Fruit fly (Drosophila melanogaster): ENCODE measurements around the gene CG17219.

The CG17219 gene

DNA sequence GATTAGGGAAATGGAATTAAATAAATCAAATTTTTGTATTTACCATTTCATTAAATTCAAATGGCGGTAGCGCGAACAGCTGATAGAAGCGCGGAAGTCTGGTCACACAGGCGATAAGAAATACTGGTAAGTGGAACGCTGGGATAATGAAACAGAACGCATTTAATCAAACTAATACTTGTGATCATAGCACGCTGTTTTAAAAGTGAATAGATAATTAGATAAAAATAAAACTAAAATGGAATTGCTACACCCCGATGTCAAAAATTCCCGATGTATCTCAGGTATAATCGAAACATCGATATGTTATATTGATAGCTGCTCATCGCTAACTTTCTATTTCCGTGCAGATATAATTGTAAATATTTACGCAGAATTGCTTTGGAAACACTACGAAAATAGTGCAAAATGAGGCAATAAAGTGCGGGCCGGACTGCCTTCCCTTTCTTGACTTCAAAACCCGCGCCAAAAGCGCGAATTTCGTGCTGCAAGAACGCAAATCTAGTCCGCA, 36.3 kb upstream of the CG17219 start, which contains the start of the genes okr and CG3558 (continued):
- no peak for TF ChIP-seq Jarid2 (GFP tag; optimal IDR thresholded peaks at IDR 0.05)
- no peak for TF ChIP-seq H15 (GFP tag; IDR thresholded peaks at IDR 0.05)
- TF ChIP-seq Dad (GFP tag; optimal IDR thresholded peaks at IDR 0.05): no peak
- no peak for TF ChIP-seq btn (GFP tag; optimal IDR thresholded peaks at IDR 0.05)
- TF ChIP-seq CG13123 (GFP tag; optimal IDR thresholded peaks at IDR 0.05): no peak
- no peak for TF ChIP-seq Mrtf (GFP tag; IDR thresholded peaks at IDR 0.05)
- TF ChIP-seq Pdp1 (GFP tag; optimal IDR thresholded peaks at IDR 0.05): peak in 1 of 2 experiments; percentile 1
- no peak for TF ChIP-seq CG11093 (GFP tag; IDR thresholded peaks at IDR 0.05)
- TF ChIP-seq CG7987 (GFP tag; optimal IDR thresholded peaks at IDR 0.05): no peak
- TF ChIP-seq kay (GFP tag; optimal IDR thresholded peaks at IDR 0.05): no peak
- peak; percentile 0 for TF ChIP-seq CG33213 (GFP tag; optimal IDR thresholded peaks at IDR 0.05)
- no peak for TF ChIP-seq CG5180 (GFP tag; optimal IDR thresholded peaks at IDR 0.05)
- no peak for TF ChIP-seq HHEX (GFP tag; optimal IDR thresholded peaks at IDR 0.05)
- TF ChIP-seq CG15479 (GFP tag; optimal IDR thresholded peaks at IDR 0.05): no peak
- TF ChIP-seq MESR4 (GFP tag; optimal IDR thresholded peaks at IDR 0.05): peak; percentile 72
- no peak for TF ChIP-seq lbe (GFP tag; optimal IDR thresholded peaks at IDR 0.05)
- no peak for TF ChIP-seq CG8765 (GFP tag; IDR thresholded peaks at IDR 0.05)
- TF ChIP-seq CG31365 (tag; optimal IDR thresholded peaks at IDR 0.05): no peak
- TF ChIP-seq wdn (GFP tag; IDR thresholded peaks at IDR 0.05): no peak
- no peak for TF ChIP-seq CG18619 (GFP tag; optimal IDR thresholded peaks at IDR 0.05)
- peak; percentile 59 for TF ChIP-seq CG17186 (GFP tag; optimal IDR thresholded peaks at IDR 0.05)
- no peak for TF ChIP-seq CG10431 (GFP tag; optimal IDR thresholded peaks at IDR 0.05)
- no peak for TF ChIP-seq bab2 (GFP tag; optimal IDR thresholded peaks at IDR 0.05)
- no peak for TF ChIP-seq CG17328 (GFP tag; IDR thresholded peaks at IDR 0.05)
- TF ChIP-seq CG3726 (GFP tag; IDR thresholded peaks at IDR 0.05): no peak
- TF ChIP-seq mld (GFP tag; IDR thresholded peaks at IDR 0.05; ENCODE audit: partially characterized antibody): no peak
- TF ChIP-seq CG6791 (GFP tag; IDR thresholded peaks at IDR 0.05; ENCODE audit: partially characterized antibody): peak; percentile 73
- TF ChIP-seq zfh1 (GFP tag; IDR thresholded peaks at IDR 0.05): no peak
- TF ChIP-seq ap (GFP tag; IDR thresholded peaks at IDR 0.05): no peak
- no peak for TF ChIP-seq CG10543 (GFP tag; optimal IDR thresholded peaks at IDR 0.05)
- no peak for TF ChIP-seq D19A (tag; optimal IDR thresholded peaks at IDR 0.05)
- TF ChIP-seq NFAT (GFP tag; IDR thresholded peaks at IDR 0.05): no peak
- TF ChIP-seq oc (tag; optimal IDR thresholded peaks at IDR 0.05): no peak
- peak; percentile 86 for TF ChIP-seq Dp (GFP tag; optimal IDR thresholded peaks at IDR 0.05)
- TF ChIP-seq Adf1 (GFP tag; IDR thresholded peaks at IDR 0.05): no peak
- no peak for TF ChIP-seq pnt (GFP tag; optimal IDR thresholded peaks at IDR 0.05)
- TF ChIP-seq Ada2b (GFP tag; IDR thresholded peaks at IDR 0.05): no peak
- no peak for TF ChIP-seq NC2β (GFP tag; optimal IDR thresholded peaks at IDR 0.05)
- no peak for TF ChIP-seq yki (optimal IDR thresholded peaks at IDR 0.05)
- no peak for TF ChIP-seq Ssrp (tag; optimal IDR thresholded peaks at IDR 0.05)
- TF ChIP-seq Abd-B (GFP tag; optimal IDR thresholded peaks at IDR 0.05): no peak
- no peak for TF ChIP-seq CG8388 (GFP tag; optimal IDR thresholded peaks at IDR 0.05)
- no peak for TF ChIP-seq Nf-YB (GFP tag; optimal IDR thresholded peaks at IDR 0.05)
- no peak for TF ChIP-seq Spps (tag; optimal IDR thresholded peaks at IDR 0.05)
- no peak for TF ChIP-seq br (optimal IDR thresholded peaks at IDR 0.05)
- TF ChIP-seq gem (tag; optimal IDR thresholded peaks at IDR 0.05): no peak
- TF ChIP-seq jing (GFP tag; optimal IDR thresholded peaks at IDR 0.05): no peak
- TF ChIP-seq nom (GFP tag; optimal IDR thresholded peaks at IDR 0.05): no peak
- peak; percentile 91 for TF ChIP-seq trem (tag; optimal IDR thresholded peaks at IDR 0.05)
- TF ChIP-seq CG10979 (tag; optimal IDR thresholded peaks at IDR 0.05): no peak
- TF ChIP-seq CG30431 (GFP tag; optimal IDR thresholded peaks at IDR 0.05): no peak
- TF ChIP-seq slp2 (GFP tag; optimal IDR thresholded peaks at IDR 0.05): no peak

Measured in whole organism, embryonic.